ENCODE assay signal across 5 worm cellular contexts in the genomic region with DNA sequence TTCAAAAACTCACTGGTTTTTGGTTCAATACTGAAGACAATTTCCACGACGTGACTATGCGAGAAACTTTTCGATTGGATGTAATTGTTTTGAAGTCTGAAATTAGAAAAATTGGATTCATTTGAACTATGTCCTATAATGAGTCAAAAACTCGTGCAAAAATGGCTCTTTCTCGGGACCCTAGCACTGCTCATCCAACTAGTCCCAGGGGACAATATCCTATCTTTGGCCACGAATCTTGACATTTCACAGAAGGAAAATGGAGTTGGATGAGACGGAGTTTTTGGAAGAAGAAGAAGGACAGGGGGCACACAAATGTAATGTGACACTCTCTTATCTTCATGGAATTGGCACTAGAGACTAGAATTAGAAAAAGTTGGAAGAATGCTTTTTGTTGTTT.
A peak's percentile ranks its signal among the peaks of the same experiment; 100 is the strongest.
TF ChIP-seq lines count a peak whose summit lies in the region.

No protein-coding gene starts in this region.

TF ChIP-seq in whole organism, L1 larva, 84 proteins besides CTCF, POLR2A, EP300 and RAD21:
- TF ChIP-seq ceh-8 (GFP tag; optimal IDR thresholded peaks at IDR 0.05; lab: Kevin White, UChicago) (no peak), tbx-2 (tag; optimal IDR thresholded peaks at IDR 0.05; lab: Kevin White, UChicago) (peak; percentile 19), lin-14 (GFP tag; optimal IDR thresholded peaks at IDR 0.05; lab: Kevin White, UChicago) (peak; percentile 44)

TF ChIP-seq in whole organism, L2 larva, 48 proteins besides CTCF, POLR2A, EP300 and RAD21:
- no peak for TF ChIP-seq ceh-16 (tag; optimal IDR thresholded peaks at IDR 0.05; lab: Kevin White, UChicago)
- TF ChIP-seq ztf-11 (tag; optimal IDR thresholded peaks at IDR 0.05; lab: Kevin White, UChicago), result no peak
- TF ChIP-seq elt-1 (tag; optimal IDR thresholded peaks at IDR 0.05; lab: Kevin White, UChicago), result no peak
- TF ChIP-seq nhr-129 (tag; optimal IDR thresholded peaks at IDR 0.05; lab: Kevin White, UChicago), result no peak
- peak; percentile 12 for TF ChIP-seq snpc-4 (tag; optimal IDR thresholded peaks at IDR 0.05; lab: Kevin White, UChicago)
- TF ChIP-seq dmd-4 (tag; optimal IDR thresholded peaks at IDR 0.05; lab: Kevin White, UChicago), result no peak
- no peak for TF ChIP-seq mab-5 (tag; optimal IDR thresholded peaks at IDR 0.05; lab: Kevin White, UChicago)
- peak; percentile 14 for TF ChIP-seq zag-1 (tag; optimal IDR thresholded peaks at IDR 0.05; lab: Kevin White, UChicago)
- no peak for TF ChIP-seq ZK546.5 (tag; optimal IDR thresholded peaks at IDR 0.05; lab: Kevin White, UChicago)
- no peak for TF ChIP-seq nhr-237 (tag; optimal IDR thresholded peaks at IDR 0.05; lab: Kevin White, UChicago)
- no peak for TF ChIP-seq mbf-1 (tag; optimal IDR thresholded peaks at IDR 0.05; lab: Kevin White, UChicago)
- no peak for TF ChIP-seq nhr-21 (tag; optimal IDR thresholded peaks at IDR 0.05; lab: Kevin White, UChicago)
- no peak for TF ChIP-seq lin-13 (GFP tag; optimal IDR thresholded peaks at IDR 0.05; lab: Kevin White, UChicago)
- no peak for TF ChIP-seq sem-4 (tag; optimal IDR thresholded peaks at IDR 0.05; lab: Kevin White, UChicago)
- no peak for TF ChIP-seq ceh-82 (tag; optimal IDR thresholded peaks at IDR 0.05; lab: Kevin White, UChicago)
- no peak for TF ChIP-seq crh-2 (tag; optimal IDR thresholded peaks at IDR 0.05; lab: Kevin White, UChicago)
- TF ChIP-seq skn-1 (tag; optimal IDR thresholded peaks at IDR 0.05; lab: Kevin White, UChicago), result no peak

TF ChIP-seq in whole organism, L3 larva, 47 proteins besides CTCF, POLR2A, EP300 and RAD21:
- peak; percentile 9 for TF ChIP-seq elt-1 (tag; optimal IDR thresholded peaks at IDR 0.05; lab: Kevin White, UChicago)
- TF ChIP-seq lin-39 (tag; optimal IDR thresholded peaks at IDR 0.05; lab: Kevin White, UChicago), result no peak
TF ChIP-seq in whole organism, L3 larva: peak in this region for 1.

TF ChIP-seq in whole organism, late embryonic, 69 proteins besides CTCF, POLR2A, EP300 and RAD21:
- TF ChIP-seq unc-3 (GFP tag; conservative IDR thresholded peaks at IDR 0.05; lab: Robert Waterston, UW), result no peak
- TF ChIP-seq unc-3 (tag; optimal IDR thresholded peaks at IDR 0.05; lab: Kevin White, UChicago), result peak; percentile 61
- TF ChIP-seq unc-55 (GFP tag; optimal IDR thresholded peaks at IDR 0.05; lab: Kevin White, UChicago), result no peak
- no peak for TF ChIP-seq C08G9.2 (tag; optimal IDR thresholded peaks at IDR 0.05; lab: Kevin White, UChicago)
- TF ChIP-seq ceh-45 (GFP tag; IDR thresholded peaks at IDR 0.05; lab: Robert Waterston, UW), result no peak

TF ChIP-seq in whole organism, young adult, 124 proteins besides CTCF, POLR2A, EP300 and RAD21:
- TF ChIP-seq bed-1 (GFP tag; IDR thresholded peaks at IDR 0.05; lab: Robert Waterston, UW) (0 out of 2 replicates have a peak, but pooled peaks have one; percentile 44), hlh-12 (tag; optimal IDR thresholded peaks at IDR 0.05; lab: Kevin White, UChicago) (no peak), snpc-1.3 (tag; optimal IDR thresholded peaks at IDR 0.05; lab: Kevin White, UChicago; ENCODE audit: insufficient read depth) (no peak)
